Worm (Caenorhabditis elegans) whole organism, mixed stage, embryonic: ENCODE measurements around the gene F59H6.15.
"Not testable (repeated sequence)": the region's sequence is repeated elsewhere in the genome, so short reads cannot be mapped to it uniquely, and the experiment has no call there.

Source experiments
- M03D4.4 ChIP-seq: sonication (generic microtip); optimal IDR thresholded peaks from 2 replicates; lab custom pipeline; 2017; ENCODE audit warnings: mild to moderate bottlenecking, missing genetic modification characterization, missing compliant biosample characterization
- bed-3 ChIP-seq: fragments of 200-800 bp; sonication (Bioruptor generic); optimal IDR thresholded peaks from 3 replicates; lab custom pipeline; 2018; ENCODE audit warnings: mild to moderate bottlenecking, missing genetic modification characterization, moderate library complexity, missing compliant biosample characterization
- blmp-1 ChIP-seq: fragments of 150-350 bp; optimal IDR thresholded peaks from 2 replicates; lab custom pipeline; 2014; ENCODE audit warnings: missing biosample characterization, missing genetic modification characterization
- ceh-39 ChIP-seq: fragments of 150-350 bp; optimal IDR thresholded peaks from 2 replicates; lab custom pipeline; 2014; ENCODE audit warnings: missing biosample characterization, missing genetic modification characterization
- ceh-43 ChIP-seq: fragments of 200-800 bp; sonication (Bioruptor generic); optimal IDR thresholded peaks from 2 replicates; lab custom pipeline; 2018; ENCODE audit warnings: mild to moderate bottlenecking, missing genetic modification characterization, moderate library complexity, missing compliant biosample characterization
- ceh-83 ChIP-seq: fragments of 200-800 bp; sonication (Bioruptor generic); optimal IDR thresholded peaks from 2 replicates; lab custom pipeline; 2018; ENCODE audit warnings: mild to moderate bottlenecking, missing genetic modification characterization, missing compliant biosample characterization
- ces-1 ChIP-seq: fragments of 150-350 bp; optimal IDR thresholded peaks from 2 replicates; lab custom pipeline; 2014; ENCODE audit warnings: missing biosample characterization, missing genetic modification reagents, missing genetic modification characterization
- drap-1 ChIP-seq: fragments of 200-800 bp; sonication (Bioruptor generic); optimal IDR thresholded peaks from 3 replicates; lab custom pipeline; 2018; ENCODE audit warnings: mild to moderate bottlenecking, missing genetic modification characterization, missing compliant biosample characterization
- elt-3 ChIP-seq: fragments of 150-350 bp; optimal IDR thresholded peaks from 2 replicates; lab custom pipeline; 2014; ENCODE audit warnings: missing biosample characterization, missing genetic modification characterization
- flh-1 ChIP-seq: fragments of 200-800 bp; sonication (Bioruptor generic); optimal IDR thresholded peaks from 2 replicates; lab custom pipeline; 2018; ENCODE audit warnings: mild to moderate bottlenecking, missing genetic modification characterization, moderate library complexity, missing compliant biosample characterization
- ham-2 ChIP-seq: fragments of 200-800 bp; sonication (Bioruptor generic); optimal IDR thresholded peaks from 2 replicates; lab custom pipeline; 2018; ENCODE audit warnings: mild to moderate bottlenecking, missing genetic modification characterization, missing compliant biosample characterization
- hlh-1 ChIP-seq: fragments of 150-350 bp; optimal IDR thresholded peaks from 2 replicates; lab custom pipeline; 2014; ENCODE audit warnings: missing biosample characterization, missing genetic modification reagents, missing genetic modification characterization
- lin-13 ChIP-seq: fragments of 150-350 bp; optimal IDR thresholded peaks from 2 replicates; lab custom pipeline; 2014; ENCODE audit warnings: missing biosample characterization, missing genetic modification characterization
- lsy-2 ChIP-seq: fragments of 150-350 bp; optimal IDR thresholded peaks from 2 replicates; lab custom pipeline; 2014; ENCODE audit warnings: missing biosample characterization, missing genetic modification characterization
- mab-5 ChIP-seq: fragments of 150-350 bp; optimal IDR thresholded peaks from 2 replicates; lab custom pipeline; 2014; ENCODE audit warnings: missing biosample characterization, missing genetic modification characterization
- mep-1 ChIP-seq: fragments of 150-350 bp; optimal IDR thresholded peaks from 2 replicates; lab custom pipeline; 2017; ENCODE audit warnings: missing biosample characterization, missing genetic modification reagents, missing genetic modification characterization, inconsistent platforms
- nhr-12 ChIP-seq: fragments of 150-350 bp; optimal IDR thresholded peaks from 2 replicates; lab custom pipeline; 2014; ENCODE audit warnings: missing biosample characterization, missing genetic modification characterization
- nhr-2 ChIP-seq: fragments of 150-350 bp; optimal IDR thresholded peaks from 2 replicates; lab custom pipeline; 2014; ENCODE audit warnings: missing biosample characterization, missing genetic modification characterization
- nhr-237 ChIP-seq: fragments of 150-350 bp; optimal IDR thresholded peaks from 2 replicates; lab custom pipeline; 2014; ENCODE audit warnings: missing biosample characterization, missing genetic modification characterization
- nhr-28 ChIP-seq: fragments of 150-350 bp; optimal IDR thresholded peaks from 2 replicates; lab custom pipeline; 2014; ENCODE audit warnings: missing biosample characterization, missing genetic modification characterization
- nhr-76 ChIP-seq: sonication (generic microtip); optimal IDR thresholded peaks from 2 replicates; lab custom pipeline; 2017; ENCODE audit warnings: missing biosample characterization, missing genetic modification characterization
- pha-4 ChIP-seq: fragments of 150-350 bp; optimal IDR thresholded peaks from 2 replicates; lab custom pipeline; 2018; ENCODE audit warnings: missing biosample characterization, missing genetic modification reagents, missing genetic modification characterization
- sem-2 ChIP-seq: fragments of 200-800 bp; sonication (Bioruptor generic); optimal IDR thresholded peaks from 2 replicates; lab custom pipeline; 2018; ENCODE audit warnings: mild to moderate bottlenecking, missing genetic modification characterization, missing compliant biosample characterization
- sptf-1 ChIP-seq: sonication (generic microtip); optimal IDR thresholded peaks from 2 replicates; lab custom pipeline; 2017; ENCODE audit warnings: mild to moderate bottlenecking, missing genetic modification characterization, moderate library complexity, missing compliant biosample characterization
- tbx-8 ChIP-seq: fragments of 200-800 bp; sonication (Bioruptor generic); optimal IDR thresholded peaks from 2 replicates; lab custom pipeline; 2018; ENCODE audit warnings: mild to moderate bottlenecking, missing genetic modification characterization, moderate library complexity, missing compliant biosample characterization
- unc-39 ChIP-seq: fragments of 150-350 bp; optimal IDR thresholded peaks from 2 replicates; lab custom pipeline; 2014; ENCODE audit warnings: missing biosample characterization, missing genetic modification characterization
- unc-62 ChIP-seq: fragments of 150-350 bp; optimal IDR thresholded peaks from 2 replicates; lab custom pipeline; 2014; ENCODE audit warnings: missing biosample characterization, missing genetic modification reagents, missing genetic modification characterization
- zip-8 ChIP-seq: fragments of 150-350 bp; optimal IDR thresholded peaks from 2 replicates; lab custom pipeline; 2014; ENCODE audit warnings: missing biosample characterization, missing genetic modification characterization

Gene F59H6.15

ce11 chrII:2030367-2030766, 17.6 kb downstream of the F59H6.15 start, which contains the start of gene bath-3:
TSS of gene bath-3 (minus strand) at chrII:2030467.
- TF ChIP-seq unc-39 (tag; lab: Kevin White, UChicago) (no peak), mab-5 (tag; lab: Kevin White, UChicago) (no peak), zip-8 (no peak), bed-3 (GFP tag; lab: Kevin White, UChicago) (no peak), mep-1 (tag; lab: Kevin White, UChicago) (no peak), blmp-1 (no peak), drap-1 (no peak)

ce11 chrII:2031852-2032251, 19.1 kb downstream of the F59H6.15 start, which contains the start of gene bath-5:
TSS of gene bath-5 (minus strand) at chrII:2031952.
- TF ChIP-seq sem-2 (no peak), unc-62 (GFP tag; lab: Kevin White, UChicago) (no peak), tbx-8 (GFP tag; lab: Kevin White, UChicago) (no peak), lin-13 (tag; lab: Kevin White, UChicago) (no peak), ces-1 (no peak), M03D4.4 (no peak), nhr-12 (tag; lab: Kevin White, UChicago) (no peak), drap-1 (no peak), lsy-2 (tag; lab: Kevin White, UChicago) (no peak), blmp-1 (no peak), pha-4 (tag; lab: Kevin White, UChicago) (no peak)

- not testable (repeated sequence) for TF ChIP-seq elt-3 (tag; lab: Kevin White, UChicago); ces-1; ceh-43
Measured at ce11 chrII:2032282-2032681, 19.5 kb downstream of the F59H6.15 start, which contains the start of gene btb-4. TSS of gene btb-4 (plus strand) at chrII:2032316.

- TF ChIP-seq mab-5 (tag; lab: Kevin White, UChicago) (no peak), nhr-76 (no peak), unc-39 (tag; lab: Kevin White, UChicago) (no peak), unc-62 (GFP tag; lab: Kevin White, UChicago) (no peak)
Measured at ce11 chrII:2033286-2033685, 20.5 kb downstream of the F59H6.15 start, which contains the start of gene F59H6.14. TSS of gene F59H6.14 (plus strand) at chrII:2033586.

ce11 chrII:2039288-2039687, 26.5 kb downstream of the F59H6.15 start, which contains the start of gene bath-19:
TSS of gene bath-19 (minus strand) at chrII:2039388.
- TF ChIP-seq nhr-28 (tag; lab: Kevin White, UChicago) = no peak
- no peak for TF ChIP-seq ceh-83 (GFP tag; lab: Kevin White, UChicago)
- TF ChIP-seq elt-3 (tag; lab: Kevin White, UChicago) = no peak
- TF ChIP-seq nhr-237 (tag; lab: Kevin White, UChicago) = no peak
- no peak for TF ChIP-seq lin-13 (tag; lab: Kevin White, UChicago)
- TF ChIP-seq, all 35 proteins: peak for 0

ce11 chrII:2042447-2042846, 29.6 kb downstream of the F59H6.15 start, which contains the start of gene bath-20:
TSS of gene bath-20 (minus strand) at chrII:2042547.
- TF ChIP-seq lin-13 (tag; lab: Kevin White, UChicago) = no peak
- no peak for TF ChIP-seq ham-2 (GFP tag; lab: Kevin White, UChicago)
- no peak for TF ChIP-seq nhr-2 (tag; lab: Kevin White, UChicago)
- TF ChIP-seq flh-1 (GFP tag; lab: Kevin White, UChicago) = no peak
- TF ChIP-seq, all 35 proteins: peak for 0

- TF ChIP-seq tbx-8 (GFP tag; lab: Kevin White, UChicago) (no peak), nhr-237 (tag; lab: Kevin White, UChicago) (no peak), hlh-1 (no peak), lsy-2 (tag; lab: Kevin White, UChicago) (no peak), ceh-39 (tag; lab: Kevin White, UChicago) (no peak)
Measured at ce11 chrII:2045505-2045904, 32.7 kb downstream of the F59H6.15 start, which contains the start of gene bath-24. TSS of gene bath-24 (minus strand) at chrII:2045605.

ce11 chrII:2046556-2046955, 33.8 kb downstream of the F59H6.15 start, which contains the start of gene math-1:
TSS of gene math-1 (minus strand) at chrII:2046656.
- TF ChIP-seq elt-3 (tag; lab: Kevin White, UChicago); sptf-1 (tag; lab: Kevin White, UChicago); hlh-1: not testable (repeated sequence)
